Worm (Caenorhabditis elegans): ENCODE results near the gene srj-37.
"Not testable (repeated sequence)": the region's sequence is repeated elsewhere in the genome, so short reads cannot be mapped to it uniquely, and the experiment has no call there.

Gene srj-37

DNA sequence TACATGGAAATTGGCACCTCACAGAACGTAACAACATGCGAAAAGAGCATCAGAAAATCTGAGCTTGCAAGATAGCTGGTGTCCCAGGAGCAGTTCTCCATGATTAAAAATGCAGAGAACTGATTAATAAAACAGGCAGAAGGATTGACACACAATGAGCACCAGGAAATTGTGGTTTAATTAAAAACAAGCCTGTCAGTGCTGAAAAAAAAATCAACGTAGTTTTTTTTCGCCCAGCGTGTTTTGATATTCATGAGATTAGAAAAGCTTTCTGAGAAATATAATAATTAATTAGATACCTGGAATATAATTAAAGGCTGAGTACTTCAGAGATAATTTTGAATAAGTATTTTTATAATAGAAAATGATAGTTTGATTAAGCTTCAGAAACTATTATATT lies 19.2 kb downstream of the srj-37 start, which contains the start of gene srh-246:
Gene srh-246, minus strand, starts transcription at position 101 of the 400 bp plus-strand sequence.
- TF ChIP-seq hlh-6 (tag; optimal IDR thresholded peaks at IDR 0.05) (no peak), nfya-1 (tag; optimal IDR thresholded peaks at IDR 0.05) (no peak), ceh-2 (tag; optimal IDR thresholded peaks at IDR 0.05) (no peak), elt-4 (tag; optimal IDR thresholded peaks at IDR 0.05) (no peak), mec-3 (tag; optimal IDR thresholded peaks at IDR 0.05; ENCODE audit: borderline replicate concordance) (no peak), unc-55 (GFP tag; optimal IDR thresholded peaks at IDR 0.05) (no peak), lim-6 (tag; optimal IDR thresholded peaks at IDR 0.05) (no peak), eyg-1 (tag; optimal IDR thresholded peaks at IDR 0.05) (no peak)

ce11 chrV:658140-658539 lies 19.7 kb downstream of the srj-37 start:
- TF ChIP-seq unc-3 (GFP tag; conservative IDR thresholded peaks at IDR 0.05): 0 out of 2 replicates have a peak, but pooled peaks have one; percentile 49
- TF ChIP-seq unc-3 (tag; optimal IDR thresholded peaks at IDR 0.05): not testable (repeated sequence)

- no peak for TF ChIP-seq odd-2 (tag; optimal IDR thresholded peaks at IDR 0.05)
- no peak for TF ChIP-seq pros-1 (tag; optimal IDR thresholded peaks at IDR 0.05)
Observed at ce11 chrV:660210-660609, 21.8 kb downstream of the srj-37 start, which contains the start of gene F31F4.17. Gene F31F4.17, minus strand, starts transcription at chrV:660310.

ce11 chrV:664337-664847 lies 26.0 kb downstream of the srj-37 start, which contains the start of the genes F31F4.11 and srh-266:
Gene F31F4.11, minus strand, starts transcription at chrV:664437.
Gene srh-266, plus strand, starts transcription at chrV:664797.
- no peak for TF ChIP-seq ceh-9 (tag; optimal IDR thresholded peaks at IDR 0.05)
- TF ChIP-seq pag-3 (tag; optimal IDR thresholded peaks at IDR 0.05; ENCODE audit: borderline replicate concordance): no peak
- no peak for TF ChIP-seq gmeb-2 (tag; optimal IDR thresholded peaks at IDR 0.05)
- TF ChIP-seq che-1 (tag; optimal IDR thresholded peaks at IDR 0.05): no peak
- TF ChIP-seq pha-2 (tag; optimal IDR thresholded peaks at IDR 0.05): no peak
- no peak for TF ChIP-seq ceh-18 (tag; optimal IDR thresholded peaks at IDR 0.05)
- TF ChIP-seq ceh-6 (GFP tag; optimal IDR thresholded peaks at IDR 0.05): no peak
- no peak for TF ChIP-seq ceh-24 (tag; optimal IDR thresholded peaks at IDR 0.05)
- TF ChIP-seq fkh-6 (tag; optimal IDR thresholded peaks at IDR 0.05): no peak
- TF ChIP-seq dmd-4 (tag; optimal IDR thresholded peaks at IDR 0.05; ENCODE audit: borderline replicate concordance): no peak
- no peak for TF ChIP-seq madf-2 (tag; optimal IDR thresholded peaks at IDR 0.05)
- no peak for TF ChIP-seq unc-86 (tag; optimal IDR thresholded peaks at IDR 0.05)
- no peak for TF ChIP-seq pros-1 (tag; optimal IDR thresholded peaks at IDR 0.05)

ce11 chrV:667459-667858 lies 29.0 kb downstream of the srj-37 start, which contains the start of gene nhr-180:
Gene nhr-180, minus strand, starts transcription at chrV:667510.
- no peak for TF ChIP-seq hlh-8 (tag; optimal IDR thresholded peaks at IDR 0.05)
- no peak for TF ChIP-seq che-1 (tag; optimal IDR thresholded peaks at IDR 0.05)
- no peak for TF ChIP-seq ahr-1 (tag; optimal IDR thresholded peaks at IDR 0.05)
- no peak for TF ChIP-seq fkh-10 (GFP tag; optimal IDR thresholded peaks at IDR 0.05)
- TF ChIP-seq pag-3 (tag; optimal IDR thresholded peaks at IDR 0.05; ENCODE audit: borderline replicate concordance): no peak
- no peak for TF ChIP-seq ceh-45 (GFP tag; IDR thresholded peaks at IDR 0.05)
- TF ChIP-seq unc-86 (tag; optimal IDR thresholded peaks at IDR 0.05): no peak
- TF ChIP-seq pax-1 (tag; optimal IDR thresholded peaks at IDR 0.05): no peak
- TF ChIP-seq fkh-6 (tag; optimal IDR thresholded peaks at IDR 0.05): no peak
- TF ChIP-seq ceh-6 (GFP tag; optimal IDR thresholded peaks at IDR 0.05): no peak
- TF ChIP-seq ceh-18 (tag; optimal IDR thresholded peaks at IDR 0.05): no peak
- TF ChIP-seq K09A11.1 (tag; optimal IDR thresholded peaks at IDR 0.05; ENCODE audit: insufficient read depth): no peak
- no peak for TF ChIP-seq hlh-13 (GFP tag; optimal IDR thresholded peaks at IDR 0.05)
- no peak for TF ChIP-seq Y22D7AL.16 (tag; optimal IDR thresholded peaks at IDR 0.05)
- no peak for TF ChIP-seq ceh-9 (tag; optimal IDR thresholded peaks at IDR 0.05)
- TF ChIP-seq hlh-30 (tag; optimal IDR thresholded peaks at IDR 0.05; ENCODE audit: insufficient read depth): no peak
- TF ChIP-seq pha-4 (tag; optimal IDR thresholded peaks at IDR 0.05): no peak
- no peak for TF ChIP-seq dmd-4 (tag; optimal IDR thresholded peaks at IDR 0.05; ENCODE audit: borderline replicate concordance)
- no peak for TF ChIP-seq sox-4 (tag; optimal IDR thresholded peaks at IDR 0.05)
- TF ChIP-seq ceh-34 (tag; optimal IDR thresholded peaks at IDR 0.05): no peak

Data from whole organism, late embryonic.